Worm (Caenorhabditis elegans): Measurements from ENCODE around the gene C14C11.1.

- TF ChIP-seq ces-1 (GFP tag; optimal IDR thresholded peaks at IDR 0.05) (no peak), nhr-77 (tag; optimal IDR thresholded peaks at IDR 0.05) (no peak), nhr-84 (tag; optimal IDR thresholded peaks at IDR 0.05) (no peak), ceh-63 (GFP tag; optimal IDR thresholded peaks at IDR 0.05) (no peak), blmp-1 (tag; optimal IDR thresholded peaks at IDR 0.05) (no peak), lin-35 (GFP tag; optimal IDR thresholded peaks at IDR 0.05) (no peak), lin-13 (GFP tag; optimal IDR thresholded peaks at IDR 0.05) (no peak), ets-5 (GFP tag; IDR thresholded peaks at IDR 0.05) (no peak), pqm-1 (tag; optimal IDR thresholded peaks at IDR 0.05) (no peak), ceh-82 (tag; optimal IDR thresholded peaks at IDR 0.05) (no peak), grh-1 (GFP tag; IDR thresholded peaks at IDR 0.05) (no peak), C34B4.2 (tag; optimal IDR thresholded peaks at IDR 0.05) (no peak)
Observed at ce11 chrV:5712189-5712588, 48.8 kb downstream of the C14C11.1 start.

Measured in whole organism, L1 larva.